Worm (Caenorhabditis elegans) whole organism, L2 larva: ENCODE measurements around the gene nspe-6.

Experiments
- nhr-21 ChIP-seq: fragments of 150-350 bp; optimal IDR thresholded peaks from 2 replicates; lab custom pipeline; 2014; ENCODE audit warnings: missing biosample characterization, missing genetic modification characterization
- nhr-77 ChIP-seq: fragments of 150-350 bp; optimal IDR thresholded peaks from 2 replicates; lab custom pipeline; 2014; ENCODE audit warnings: missing biosample characterization, missing genetic modification characterization

ce11 chrII:12658409-12658808 lies 42.4 kb upstream of the nspe-6 start:
- TF ChIP-seq nhr-77 (tag; lab: Kevin White, UChicago) = no peak
- no peak for TF ChIP-seq nhr-21
